Fruit fly (Drosophila melanogaster) whole organism, embryonic: ENCODE measurements around the gene gcm.

Experiments used
- ATbp ChIP-seq: fragments of 200-800 bp; sonication (Bioruptor generic); optimal IDR thresholded peaks from 2 replicates; lab custom pipeline; 2017; ENCODE audit warnings: missing biosample characterization, mild to moderate bottlenecking, missing genetic modification characterization, missing genetic modification reagents
- BEAF-32 ChIP-seq: fragments of 200-800 bp; sonication (Bioruptor generic); optimal IDR thresholded peaks from 3 replicates; lab custom pipeline; 2017; ENCODE audit warnings: missing biosample characterization, missing genetic modification characterization, mild to moderate bottlenecking, moderate library complexity, missing genetic modification reagents
- Bdp1 ChIP-seq: fragments of 200-800 bp; sonication (Bioruptor generic); optimal IDR thresholded peaks from 3 replicates; lab custom pipeline; 2016; ENCODE audit warnings: missing biosample characterization, missing genetic modification characterization
- CG10543 ChIP-seq: fragments of 200-800 bp; sonication (Bioruptor generic); optimal IDR thresholded peaks from 3 replicates; lab custom pipeline; 2017; ENCODE audit warnings: missing biosample characterization, mild to moderate bottlenecking, missing genetic modification characterization, moderate library complexity
- CG11093 ChIP-seq: fragments of 200-800 bp; sonication (Bioruptor generic); IDR thresholded peaks from 3 replicates; pipeline ENCODE4 v1.3.6; 2022; ENCODE audit warnings: missing biosample characterization, missing genetic modification characterization
- CG11247 ChIP-seq: fragments of 200-800 bp; sonication (Bioruptor generic); IDR thresholded peaks from 2 replicates; pipeline ENCODE4 v1.3.6; 2022; ENCODE audit warnings: missing biosample characterization, missing genetic modification characterization
- CG11456 ChIP-seq: fragments of 200-800 bp; sonication (Bioruptor generic); IDR thresholded peaks from 3 replicates; pipeline ENCODE4 v1.3.6; 2022; ENCODE audit warnings: missing biosample characterization, missing genetic modification characterization
- CG12942 ChIP-seq: fragments of 200-800 bp; sonication (Bioruptor generic); optimal IDR thresholded peaks from 3 replicates; lab custom pipeline; 2016; ENCODE audit warnings: missing biosample characterization, missing genetic modification characterization
- CG13123 ChIP-seq: fragments of 200-800 bp; sonication (Bioruptor generic); optimal IDR thresholded peaks from 2 replicates; lab custom pipeline; 2016; ENCODE audit warnings: missing biosample characterization, missing genetic modification characterization
- CG13296 ChIP-seq: fragments of 200-800 bp; sonication (Bioruptor generic); optimal IDR thresholded peaks from 3 replicates; lab custom pipeline; 2018; ENCODE audit warnings: missing biosample characterization, mild to moderate bottlenecking, missing genetic modification characterization
- CG14710 ChIP-seq: fragments of 200-800 bp; sonication (Bioruptor generic); optimal IDR thresholded peaks from 3 replicates; lab custom pipeline; 2019; ENCODE audit warnings: missing biosample characterization, mild to moderate bottlenecking, missing genetic modification characterization, moderate library complexity
- CG15514 ChIP-seq: fragments of 200-800 bp; sonication (Bioruptor generic); optimal IDR thresholded peaks from 3 replicates; lab custom pipeline; 2017; ENCODE audit warnings: missing biosample characterization, missing genetic modification characterization, mild to moderate bottlenecking, moderate library complexity, missing genetic modification reagents
- CG16863 ChIP-seq: fragments of 200-800 bp; sonication (Bioruptor generic); optimal IDR thresholded peaks from 3 replicates; lab custom pipeline; 2016; ENCODE audit warnings: missing biosample characterization, missing genetic modification characterization
- CG1792 ChIP-seq: fragments of 200-800 bp; sonication (Bioruptor generic); optimal IDR thresholded peaks from 2 replicates; lab custom pipeline; 2016; ENCODE audit warnings: missing biosample characterization, missing genetic modification characterization
- CG18011 ChIP-seq: fragments of 200-800 bp; sonication (Bioruptor generic); optimal IDR thresholded peaks from 2 replicates; lab custom pipeline; 2017; ENCODE audit warnings: missing biosample characterization, missing genetic modification characterization, mild to moderate bottlenecking, moderate library complexity, missing genotype
- CG33557 ChIP-seq: fragments of 200-800 bp; sonication (Bioruptor generic); optimal IDR thresholded peaks from 2 replicates; lab custom pipeline; 2019; ENCODE audit warnings: missing biosample characterization, mild to moderate bottlenecking, missing genetic modification characterization, moderate library complexity
- CG3847 ChIP-seq: fragments of 200-800 bp; sonication (Bioruptor generic); IDR thresholded peaks from 2 replicates; pipeline ENCODE4 v1.3.6; 2022; ENCODE audit warnings: missing biosample characterization, missing genetic modification characterization
- CG4730 ChIP-seq: fragments of 200-800 bp; sonication (Bioruptor generic); IDR thresholded peaks from 2 replicates; pipeline ENCODE4 v1.3.6; 2022; ENCODE audit warnings: missing biosample characterization, missing genetic modification characterization
- CG6765 ChIP-seq: fragments of 200-800 bp; sonication (Bioruptor generic); optimal IDR thresholded peaks from 3 replicates; lab custom pipeline; 2017; ENCODE audit warnings: missing biosample characterization, mild to moderate bottlenecking, missing genetic modification characterization
- CG7357 ChIP-seq: fragments of 200-800 bp; sonication (Bioruptor generic); IDR thresholded peaks from 3 replicates; pipeline ENCODE4 v1.3.6; 2022; ENCODE audit warnings: missing biosample characterization, missing genetic modification characterization
- CG7745 ChIP-seq: fragments of 200-800 bp; sonication (Bioruptor generic); optimal IDR thresholded peaks from 2 replicates; lab custom pipeline; 2018; ENCODE audit warnings: missing biosample characterization, mild to moderate bottlenecking, missing genetic modification characterization, moderate library complexity
- CG8924 ChIP-seq: fragments of 200-800 bp; optimal IDR thresholded peaks from 3 replicates; lab custom pipeline; 2019; ENCODE audit warnings: missing biosample characterization, mild to moderate bottlenecking, missing genetic modification characterization, moderate library complexity
- CG9437 ChIP-seq: fragments of 200-800 bp; sonication (Bioruptor generic); optimal IDR thresholded peaks from 2 replicates; lab custom pipeline; 2018; ENCODE audit warnings: missing biosample characterization, mild to moderate bottlenecking, missing genetic modification characterization
- CG9797 ChIP-seq: fragments of 200-800 bp; sonication (Bioruptor generic); optimal IDR thresholded peaks from 3 replicates; lab custom pipeline; 2018; ENCODE audit warnings: missing biosample characterization, mild to moderate bottlenecking, missing genetic modification characterization
- CHES-1-like ChIP-seq: fragments of 200-800 bp; sonication (Bioruptor generic); optimal IDR thresholded peaks from 2 replicates; lab custom pipeline; 2016; ENCODE audit warnings: missing biosample characterization, missing genetic modification characterization
- Dbx ChIP-seq: fragments of 200-800 bp; sonication (Bioruptor generic); IDR thresholded peaks from 3 replicates; pipeline ENCODE4 v1.3.6; 2022; ENCODE audit warnings: missing biosample characterization, missing genetic modification characterization
- Hsf ChIP-seq: fragments of 200-800 bp; sonication (Bioruptor generic); optimal IDR thresholded peaks from 3 replicates; lab custom pipeline; 2016; ENCODE audit warnings: missing biosample characterization, missing genetic modification characterization
- MBD-R2 ChIP-seq: fragments of 200-800 bp; sonication (Bioruptor generic); IDR thresholded peaks from 2 replicates; pipeline ENCODE4 v1.3.6; 2022; ENCODE audit warnings: missing biosample characterization, missing genetic modification characterization
- Mad ChIP-seq: fragments of 200-800 bp; sonication (Bioruptor generic); optimal IDR thresholded peaks from 2 replicates; lab custom pipeline; 2016; ENCODE audit warnings: missing biosample characterization, missing genetic modification characterization
- Myb ChIP-seq: fragments of 200-800 bp; sonication (Bioruptor generic); optimal IDR thresholded peaks from 2 replicates; lab custom pipeline; 2016; ENCODE audit warnings: missing biosample characterization, missing genetic modification characterization
- Stat92E ChIP-seq, 3 experiments: fragments of >200 bp in 2 of 3; fragments of 200-800 bp in 1 of 3; sonication (Bioruptor generic) in 1 of 3; optimal IDR thresholded peaks; 2 replicates each; lab custom pipeline; 2017 to 2019; ENCODE audit warnings: missing biosample characterization in 3 of 3, missing genetic modification characterization in 3 of 3, mild to moderate bottlenecking in 1 of 3, moderate library complexity in 1 of 3
- ase ChIP-seq: fragments of 200-800 bp; sonication (Bioruptor generic); IDR thresholded peaks from 3 replicates; pipeline ENCODE4 v1.3.6; 2022; ENCODE audit warnings: missing biosample characterization, missing genetic modification characterization
- ash1 ChIP-seq: fragments of 200-800 bp; sonication (Bioruptor generic); optimal IDR thresholded peaks from 2 replicates; lab custom pipeline; 2018; ENCODE audit warnings: missing biosample characterization, mild to moderate bottlenecking, missing genetic modification characterization
- chn ChIP-seq: fragments of 200-800 bp; sonication (Bioruptor generic); optimal IDR thresholded peaks from 2 replicates; lab custom pipeline; 2016; ENCODE audit warnings: missing biosample characterization, missing genetic modification characterization
- dati ChIP-seq: fragments of 200-800 bp; sonication (Bioruptor generic); IDR thresholded peaks from 2 replicates; pipeline ENCODE4 v1.3.6; 2022; ENCODE audit warnings: missing biosample characterization, missing genetic modification characterization
- disco-r ChIP-seq: fragments of 200-800 bp; sonication (Bioruptor generic); optimal IDR thresholded peaks from 2 replicates; lab custom pipeline; 2016; ENCODE audit warnings: missing biosample characterization, missing genetic modification characterization
- dmrt99B ChIP-seq: fragments of 200-800 bp; sonication (Bioruptor generic); optimal IDR thresholded peaks from 2 replicates; lab custom pipeline; 2018; ENCODE audit warnings: missing biosample characterization, mild to moderate bottlenecking, missing genetic modification characterization, moderate library complexity
- emc ChIP-seq: fragments of 200-800 bp; sonication (Bioruptor generic); optimal IDR thresholded peaks from 2 replicates; lab custom pipeline; 2016; ENCODE audit warnings: missing biosample characterization, missing genetic modification characterization
- fu2 ChIP-seq: fragments of 200-800 bp; sonication (Bioruptor generic); optimal IDR thresholded peaks from 2 replicates; lab custom pipeline; 2016; ENCODE audit warnings: missing biosample characterization, missing genetic modification characterization
- gfzf ChIP-seq: fragments of 200-800 bp; sonication (Bioruptor generic); optimal IDR thresholded peaks from 2 replicates; lab custom pipeline; 2016; ENCODE audit warnings: missing biosample characterization, mild to moderate bottlenecking, missing genetic modification characterization, moderate library complexity
- gsb-n ChIP-seq: fragments of 200-800 bp; sonication (Bioruptor generic); optimal IDR thresholded peaks from 3 replicates; lab custom pipeline; 2018; ENCODE audit warnings: missing biosample characterization, mild to moderate bottlenecking, missing genetic modification characterization
- jumu ChIP-seq: fragments of 200-800 bp; sonication (Bioruptor generic); optimal IDR thresholded peaks from 3 replicates; lab custom pipeline; 2016; ENCODE audit warnings: missing biosample characterization, missing genetic modification characterization
- knrl ChIP-seq: fragments of 200-800 bp; sonication (Bioruptor generic); IDR thresholded peaks from 3 replicates; pipeline ENCODE4 v1.3.6; 2022; ENCODE audit warnings: missing biosample characterization, missing genetic modification characterization; ENCODE audit not compliant: partially characterized antibody
- lab ChIP-seq: fragments of 200-800 bp; sonication (Bioruptor generic); optimal IDR thresholded peaks from 3 replicates; lab custom pipeline; 2017; ENCODE audit warnings: missing biosample characterization, missing genetic modification characterization, mild to moderate bottlenecking, moderate library complexity, missing genetic modification reagents
- lmd ChIP-seq: fragments of 200-800 bp; sonication (Bioruptor generic); IDR thresholded peaks from 2 replicates; pipeline ENCODE4 v1.3.6; 2022; ENCODE audit warnings: missing biosample characterization, missing genetic modification characterization
- onecut ChIP-seq: fragments of 200-800 bp; sonication (Bioruptor generic); IDR thresholded peaks from 2 replicates; pipeline ENCODE4 v1.3.6; 2022; ENCODE audit warnings: missing biosample characterization, missing genetic modification characterization
- pzg ChIP-seq: fragments of 200-800 bp; sonication (Bioruptor generic); optimal IDR thresholded peaks from 3 replicates; lab custom pipeline; 2018; ENCODE audit warnings: missing biosample characterization, mild to moderate bottlenecking, missing genetic modification characterization, moderate library complexity
- ranshi ChIP-seq: fragments of 200-800 bp; sonication (Bioruptor generic); IDR thresholded peaks from 2 replicates; pipeline ENCODE4 v1.3.6; 2022; ENCODE audit warnings: missing biosample characterization, missing genetic modification characterization
- unc-4 ChIP-seq: fragments of 200-800 bp; sonication (Bioruptor generic); IDR thresholded peaks from 2 replicates; pipeline ENCODE4 v1.3.6; 2022; ENCODE audit warnings: missing biosample characterization, missing genetic modification characterization; ENCODE audit not compliant: partially characterized antibody
- usp ChIP-seq: fragments of >200 bp; optimal IDR thresholded peaks from 2 replicates; lab custom pipeline; 2017; ENCODE audit warnings: missing biosample characterization, missing genetic modification characterization
- wdn ChIP-seq: fragments of 200-800 bp; sonication (Bioruptor generic); IDR thresholded peaks from 2 replicates; pipeline ENCODE4 v1.3.6; 2022; ENCODE audit warnings: missing biosample characterization, missing genetic modification characterization

The gcm gene

DNA sequence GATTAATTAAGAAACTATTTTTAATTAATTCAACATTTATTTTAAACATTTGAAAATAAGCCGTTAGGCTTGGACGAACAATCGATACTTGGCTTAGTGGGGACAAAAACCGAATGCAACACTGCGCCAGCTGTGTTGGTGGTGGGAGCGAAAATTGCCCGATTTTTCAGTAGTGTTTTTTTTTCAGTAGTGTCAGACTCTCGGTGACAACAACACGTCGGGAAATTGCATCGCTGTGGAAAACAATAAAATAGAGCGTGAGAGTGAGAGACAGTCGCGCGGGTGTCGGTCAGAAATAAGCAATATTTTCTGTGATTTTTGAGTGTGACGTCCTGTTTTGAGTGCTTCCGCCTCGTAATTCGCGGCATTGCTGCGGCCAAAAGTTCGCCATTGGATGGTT is 35.1 kb upstream of the gcm start (continued):
- TF ChIP-seq BEAF-32 (GFP tag; lab: Kevin White, UChicago) (peak; percentile 69), Myb (GFP tag; lab: Kevin White, UChicago) (peak; percentile 99), knrl (GFP tag; lab: Robert Waterston, UW) (peak; percentile 71), CG9797 (peak; percentile 26), CG16863 (GFP tag; lab: Kevin White, UChicago) (peak; percentile 39), CG11247 (peak; percentile 61), CG3847 (GFP tag; lab: Robert Waterston, UW) (peak; percentile 51), pzg (GFP tag; lab: Kevin White, UChicago) (peak; percentile 75), CG14710 (tag; lab: Kevin White, UChicago) (peak; percentile 64), Bdp1 (GFP tag; lab: Kevin White, UChicago) (peak; percentile 18), wdn (GFP tag; lab: Robert Waterston, UW) (peak; percentile 64), Dbx (GFP tag; lab: Robert Waterston, UW) (peak; percentile 62; the same call in 2 of the 3 replicates), CG13296 (GFP tag; lab: Kevin White, UChicago) (peak; percentile 0), ash1 (GFP tag; lab: Kevin White, UChicago) (no peak), gsb-n (peak; percentile 35), CG33557 (peak; percentile 11), emc (no peak), gfzf (GFP tag; lab: Kevin White, UChicago) (peak; percentile 46), dmrt99B (tag; lab: Kevin White, UChicago) (no peak), CG1792 (no peak), ase (0 out of 3 replicates have a peak, but pooled peaks have one; percentile 18), MBD-R2 (GFP tag; lab: Robert Waterston, UW) (peak; percentile 74), onecut (GFP tag; lab: Robert Waterston, UW) (peak; percentile 89), fu2 (GFP tag; lab: Kevin White, UChicago) (peak; percentile 44), jumu (GFP tag; lab: Kevin White, UChicago) (peak; percentile 38), CG4730 (no peak), CHES-1-like (GFP tag; lab: Kevin White, UChicago) (peak; percentile 39), CG11456 (GFP tag; lab: Robert Waterston, UW) (peak; percentile 79), disco-r (GFP tag; lab: Kevin White, UChicago) (peak; percentile 55), Hsf (peak; percentile 38), CG10543 (GFP tag; lab: Kevin White, UChicago) (peak; percentile 76), lmd (GFP tag; lab: Robert Waterston, UW) (peak; percentile 12; the same call in 1 of the 2 replicates), CG6765 (peak; percentile 3), CG7357 (no peak), unc-4 (GFP tag; lab: Robert Waterston, UW) (peak; percentile 67), CG12942 (GFP tag; lab: Kevin White, UChicago) (peak; percentile 20), CG11093 (0 out of 3 replicates have a peak, but pooled peaks have one; percentile 11), CG8924 (peak; percentile 19), CG18011 (peak; percentile 46), chn (GFP tag; lab: Kevin White, UChicago) (peak; percentile 32), ATbp (GFP tag; lab: Kevin White, UChicago) (no peak), CG13123 (GFP tag; lab: Kevin White, UChicago) (peak; percentile 40), dati (no peak), usp (no peak), CG7745 (tag; lab: Kevin White, UChicago) (peak; percentile 47), CG15514 (peak; percentile 76), ranshi (peak; percentile 39; the same call in 1 of the 2 replicates), CG9437 (GFP tag; lab: Kevin White, UChicago) (no peak), Mad (GFP tag; lab: Kevin White, UChicago) (peak; percentile 64), Stat92E (GFP tag; optimal IDR thresholded peaks at IDR 0.05; lab: Kevin White, UChicago) (no peak), lab (GFP tag; lab: Kevin White, UChicago) (peak; percentile 51)
